Fruit fly (Drosophila melanogaster) Kc167 (cell line): ENCODE measurements around the gene CG7706.

Source experiments
- Myc ChIP-seq: fragments of >200 bp; optimal IDR thresholded peaks from 2 replicates; lab custom pipeline; 2017; ENCODE audit warnings: missing external identifiers
- Sin3A ChIP-seq: fragments of >200 bp; optimal IDR thresholded peaks from 2 replicates; lab custom pipeline; 2018; ENCODE audit warnings: missing external identifiers
- h ChIP-seq: fragments of >200 bp; optimal IDR thresholded peaks from 3 replicates; lab custom pipeline; 2018; ENCODE audit warnings: missing external identifiers
- insv ChIP-seq: fragments of >200 bp; optimal IDR thresholded peaks from 3 replicates; lab custom pipeline; 2018; ENCODE audit warnings: missing external identifiers
- psq ChIP-seq: fragments of >200 bp; optimal IDR thresholded peaks from 2 replicates; lab custom pipeline; 2017; ENCODE audit warnings: missing external identifiers
- ttk ChIP-seq: sonication (Bioruptor generic); optimal IDR thresholded peaks from 2 replicates; lab custom pipeline; 2017; ENCODE audit warnings: missing external identifiers

CG7706 gene

dm6 chr3R:18669152-18669551 lies 8.5 kb upstream of the CG7706 start, which contains the start of gene CG7702:
Gene CG7702, plus strand, starts transcription at chr3R:18669390.
- no peak for TF ChIP-seq psq
- TF ChIP-seq h (lab: Kevin White, UChicago), result no peak
- no peak for TF ChIP-seq Myc (lab: Kevin White, UChicago)
- no peak for TF ChIP-seq insv
- TF ChIP-seq Sin3A, result no peak
- TF ChIP-seq ttk (lab: Kevin White, UChicago), result no peak

- TF ChIP-seq h (lab: Kevin White, UChicago), result no peak
- TF ChIP-seq Sin3A, result no peak
- no peak for TF ChIP-seq Myc (lab: Kevin White, UChicago)
- no peak for TF ChIP-seq insv
- no peak for TF ChIP-seq psq
- no peak for TF ChIP-seq ttk (lab: Kevin White, UChicago)
These were observed 7.8 kb upstream of the CG7706 start for dm6 chr3R:18669812-18670211.

- TF ChIP-seq ttk (lab: Kevin White, UChicago) (no peak), h (lab: Kevin White, UChicago) (no peak), psq (no peak), Sin3A (no peak), insv (no peak), Myc (lab: Kevin White, UChicago) (no peak)
These were observed 7.0 kb upstream of the CG7706 start for dm6 chr3R:18670441-18671111.

dm6 chr3R:18671112-18671729 lies 6.4 kb upstream of the CG7706 start, which contains the start of gene CG31230:
Gene CG31230, plus strand, starts transcription at chr3R:18671679.
- TF ChIP-seq h (lab: Kevin White, UChicago), result no peak
- TF ChIP-seq psq, result no peak
- no peak for TF ChIP-seq insv
- TF ChIP-seq ttk (lab: Kevin White, UChicago), result no peak
- TF ChIP-seq Sin3A, result no peak
- TF ChIP-seq Myc (lab: Kevin White, UChicago), result no peak

- TF ChIP-seq psq (no peak), Sin3A (no peak), Myc (lab: Kevin White, UChicago) (no peak)
These were observed 2.7 kb downstream of the CG7706 start, which contains the start of the genes CG46318 and ChT for dm6 chr3R:18680332-18680731. Gene CG46318, plus strand, starts transcription at chr3R:18680604. Gene ChT, plus strand, starts transcription at chr3R:18680604.

- TF ChIP-seq ttk (lab: Kevin White, UChicago) (no peak), Myc (lab: Kevin White, UChicago) (no peak)
These were observed 3.4 kb downstream of the CG7706 start for dm6 chr3R:18681054-18681453.

dm6 chr3R:18692619-18693018 lies 15.0 kb downstream of the CG7706 start, which contains the start of gene Muc91C:
Gene Muc91C, minus strand, starts transcription at chr3R:18692719.
- TF ChIP-seq psq, result no peak

dm6 chr3R:18693611-18694010 lies 16.0 kb downstream of the CG7706 start, which contains the start of gene CG14300:
Gene CG14300, minus strand, starts transcription at chr3R:18693711.
- TF ChIP-seq Myc (lab: Kevin White, UChicago), result no peak
- TF ChIP-seq ttk (lab: Kevin White, UChicago), result no peak
- no peak for TF ChIP-seq h (lab: Kevin White, UChicago)
- no peak for TF ChIP-seq Sin3A
- TF ChIP-seq psq, result no peak
- TF ChIP-seq insv, result no peak

dm6 chr3R:18694952-18695351 lies 17.3 kb downstream of the CG7706 start, which contains the start of gene CG34282:
Gene CG34282, plus strand, starts transcription at chr3R:18695252.
- TF ChIP-seq Sin3A (no peak), Myc (lab: Kevin White, UChicago) (no peak), insv (no peak), psq (no peak), h (lab: Kevin White, UChicago) (no peak), ttk (lab: Kevin White, UChicago) (no peak)

- TF ChIP-seq psq (no peak), Sin3A (no peak), ttk (lab: Kevin White, UChicago) (no peak), h (lab: Kevin White, UChicago) (no peak), Myc (lab: Kevin White, UChicago) (no peak), insv (no peak)
These were observed 21.4 kb downstream of the CG7706 start for dm6 chr3R:18698855-18699569.

dm6 chr3R:18703514-18703913 lies 25.9 kb downstream of the CG7706 start:
- TF ChIP-seq Myc (lab: Kevin White, UChicago) (no peak), ttk (lab: Kevin White, UChicago) (no peak), insv (no peak), h (lab: Kevin White, UChicago) (no peak), Sin3A (no peak), psq (no peak)

dm6 chr3R:18705150-18705549 lies 27.5 kb downstream of the CG7706 start, which contains the start of the genes ChAT and VAChT:
Gene ChAT, plus strand, starts transcription at chr3R:18705501.
Gene VAChT, plus strand, starts transcription at chr3R:18705501.
- no peak for TF ChIP-seq Sin3A
- no peak for TF ChIP-seq ttk (lab: Kevin White, UChicago)

dm6 chr3R:18706289-18706688 lies 28.7 kb downstream of the CG7706 start:
- no peak for TF ChIP-seq Sin3A
- no peak for TF ChIP-seq psq
- TF ChIP-seq h (lab: Kevin White, UChicago), result no peak
- no peak for TF ChIP-seq Myc (lab: Kevin White, UChicago)
- no peak for TF ChIP-seq insv
